Fruit fly (Drosophila melanogaster) whole organism, embryonic: Measurements from ENCODE around the gene Actn3.

ENCODE experiments used
- Bgb ChIP-seq: fragments of 200-800 bp; sonication (Bioruptor generic); IDR thresholded peaks from 2 replicates; pipeline ENCODE4 v1.3.6; 2022; ENCODE audit warnings: missing biosample characterization, missing genetic modification characterization; ENCODE audit not compliant: partially characterized antibody
- CG10565 ChIP-seq: fragments of 200-800 bp; sonication (Bioruptor generic); optimal IDR thresholded peaks from 3 replicates; lab custom pipeline; 2016; ENCODE audit warnings: missing biosample characterization, mild to moderate bottlenecking, missing genetic modification characterization
- CG10959 ChIP-seq: fragments of 200-800 bp; sonication (Bioruptor generic); IDR thresholded peaks from 2 replicates; pipeline ENCODE4 v1.3.6; 2022; ENCODE audit warnings: missing biosample characterization, missing genetic modification characterization
- CG12236 ChIP-seq: fragments of 200-800 bp; sonication (Bioruptor generic); optimal IDR thresholded peaks from 2 replicates; lab custom pipeline; 2016; ENCODE audit warnings: missing biosample characterization, missing genetic modification characterization
- CG12769 ChIP-seq: fragments of 200-800 bp; sonication (Bioruptor generic); optimal IDR thresholded peaks from 2 replicates; lab custom pipeline; 2019; ENCODE audit warnings: missing biosample characterization, mild to moderate bottlenecking, missing genetic modification characterization, moderate library complexity
- CG14441 ChIP-seq: fragments of 200-800 bp; sonication (Bioruptor generic); IDR thresholded peaks from 2 replicates; pipeline ENCODE4 v1.3.6; 2022; ENCODE audit warnings: missing biosample characterization, missing genetic modification characterization
- CG15479 ChIP-seq: fragments of 200-800 bp; sonication (Bioruptor generic); optimal IDR thresholded peaks from 3 replicates; lab custom pipeline; 2019; ENCODE audit warnings: missing biosample characterization, mild to moderate bottlenecking, missing genetic modification characterization, moderate library complexity
- CG15696 ChIP-seq: fragments of 200-800 bp; sonication (Bioruptor generic); optimal IDR thresholded peaks from 2 replicates; lab custom pipeline; 2019; ENCODE audit warnings: missing biosample characterization, mild to moderate bottlenecking, missing genetic modification characterization, moderate library complexity
- CG17912 ChIP-seq: fragments of 200-800 bp; sonication (Bioruptor generic); optimal IDR thresholded peaks from 2 replicates; lab custom pipeline; 2018; ENCODE audit warnings: missing biosample characterization, mild to moderate bottlenecking, missing genetic modification characterization
- CG18476 ChIP-seq: fragments of 200-800 bp; sonication (Bioruptor generic); optimal IDR thresholded peaks from 2 replicates; lab custom pipeline; 2016; ENCODE audit warnings: missing biosample characterization, mild to moderate bottlenecking, missing genetic modification characterization
- CG2129 ChIP-seq: fragments of 200-800 bp; sonication (Bioruptor generic); IDR thresholded peaks from 2 replicates; pipeline ENCODE4 v1.3.6; 2022; ENCODE audit warnings: missing biosample characterization, missing genetic modification characterization; ENCODE audit not compliant: partially characterized antibody
- CG34376 ChIP-seq: fragments of 200-800 bp; sonication (Bioruptor generic); optimal IDR thresholded peaks from 2 replicates; lab custom pipeline; 2018; ENCODE audit warnings: missing biosample characterization, mild to moderate bottlenecking, missing genetic modification characterization
- CG4360 ChIP-seq: fragments of 200-800 bp; sonication (Bioruptor generic); IDR thresholded peaks from 2 replicates; pipeline ENCODE4 v1.3.6; 2022; ENCODE audit warnings: missing biosample characterization, missing genetic modification characterization
- CG6813 ChIP-seq: fragments of 200-800 bp; sonication (Bioruptor generic); optimal IDR thresholded peaks from 2 replicates; lab custom pipeline; 2017; ENCODE audit warnings: missing biosample characterization, missing genetic modification characterization, mild to moderate bottlenecking, moderate library complexity, missing genetic modification reagents
- CG7745 ChIP-seq: fragments of 200-800 bp; sonication (Bioruptor generic); optimal IDR thresholded peaks from 2 replicates; lab custom pipeline; 2018; ENCODE audit warnings: missing biosample characterization, mild to moderate bottlenecking, missing genetic modification characterization, moderate library complexity
- CG8281 ChIP-seq: fragments of 200-800 bp; sonication (Bioruptor generic); optimal IDR thresholded peaks from 2 replicates; lab custom pipeline; 2018; ENCODE audit warnings: missing biosample characterization, mild to moderate bottlenecking, missing genetic modification characterization, moderate library complexity
- CG8944 ChIP-seq: fragments of 200-800 bp; sonication (Bioruptor generic); optimal IDR thresholded peaks from 3 replicates; lab custom pipeline; 2016; ENCODE audit warnings: missing biosample characterization, missing genetic modification characterization
- CG9797 ChIP-seq: fragments of 200-800 bp; sonication (Bioruptor generic); optimal IDR thresholded peaks from 3 replicates; lab custom pipeline; 2018; ENCODE audit warnings: missing biosample characterization, mild to moderate bottlenecking, missing genetic modification characterization
- CG9817 ChIP-seq: fragments of 200-800 bp; sonication (Bioruptor generic); optimal IDR thresholded peaks from 2 replicates; lab custom pipeline; 2018; ENCODE audit warnings: missing biosample characterization, mild to moderate bottlenecking, missing genetic modification characterization, moderate library complexity
- Dbx ChIP-seq: fragments of 200-800 bp; sonication (Bioruptor generic); IDR thresholded peaks from 3 replicates; pipeline ENCODE4 v1.3.6; 2022; ENCODE audit warnings: missing biosample characterization, missing genetic modification characterization
- Dp ChIP-seq: fragments of 200-800 bp; sonication (Bioruptor generic); optimal IDR thresholded peaks from 2 replicates; lab custom pipeline; 2018; ENCODE audit warnings: missing biosample characterization, mild to moderate bottlenecking, missing genetic modification characterization, moderate library complexity
- Eip74EF ChIP-seq, 2 experiments: fragments of 200-800 bp in 1 of 2; fragments of >200 bp in 1 of 2; sonication (Bioruptor generic) in 1 of 2; optimal IDR thresholded peaks; 2 replicates each; lab custom pipeline; 2017 to 2019; ENCODE audit warnings: missing biosample characterization in 2 of 2, missing genetic modification characterization in 2 of 2, mild to moderate bottlenecking in 1 of 2, moderate library complexity in 1 of 2
- Elba2 ChIP-seq: fragments of 200-800 bp; sonication (Bioruptor generic); optimal IDR thresholded peaks from 3 replicates; lab custom pipeline; 2016; ENCODE audit warnings: missing biosample characterization, missing genetic modification characterization
- Hmx ChIP-seq: fragments of 200-800 bp; sonication (Bioruptor generic); optimal IDR thresholded peaks from 2 replicates; lab custom pipeline; 2016; ENCODE audit warnings: missing biosample characterization, missing genetic modification characterization
- Lim3 ChIP-seq: fragments of 200-800 bp; sonication (Bioruptor generic); IDR thresholded peaks from 2 replicates; pipeline ENCODE4 v1.3.6; 2022; ENCODE audit warnings: missing biosample characterization, missing genetic modification characterization
- Meics ChIP-seq: fragments of 200-800 bp; sonication (Bioruptor generic); optimal IDR thresholded peaks from 2 replicates; lab custom pipeline; 2017; ENCODE audit warnings: missing biosample characterization, mild to moderate bottlenecking, missing genetic modification characterization
- Optix ChIP-seq: fragments of 200-800 bp; sonication (Bioruptor generic); IDR thresholded peaks from 3 replicates; pipeline ENCODE4 v1.3.6; 2022; ENCODE audit warnings: missing biosample characterization, missing genetic modification characterization
- Sox102F ChIP-seq: fragments of 200-800 bp; sonication (Bioruptor generic); optimal IDR thresholded peaks from 2 replicates; lab custom pipeline; 2018; ENCODE audit warnings: missing biosample characterization, mild to moderate bottlenecking, missing genetic modification characterization, moderate library complexity
- Ssrp ChIP-seq: fragments of 200-800 bp; sonication (Bioruptor generic); optimal IDR thresholded peaks from 2 replicates; lab custom pipeline; 2018; ENCODE audit warnings: missing biosample characterization, mild to moderate bottlenecking, missing genetic modification characterization, moderate library complexity
- abd-A ChIP-seq: fragments of 200-800 bp; sonication (Bioruptor generic); optimal IDR thresholded peaks from 3 replicates; lab custom pipeline; 2019; ENCODE audit warnings: missing biosample characterization, mild to moderate bottlenecking, missing genetic modification characterization, moderate library complexity
- ac ChIP-seq: fragments of 200-800 bp; sonication (Bioruptor generic); optimal IDR thresholded peaks from 3 replicates; lab custom pipeline; 2017; ENCODE audit warnings: missing biosample characterization, mild to moderate bottlenecking, missing genetic modification characterization
- bcd ChIP-seq: fragments of 200-800 bp; sonication (Bioruptor generic); optimal IDR thresholded peaks from 2 replicates; lab custom pipeline; 2017; ENCODE audit warnings: missing biosample characterization, mild to moderate bottlenecking, missing genetic modification characterization
- cad ChIP-seq: fragments of >200 bp; optimal IDR thresholded peaks from 2 replicates; lab custom pipeline; 2017; ENCODE audit warnings: missing biosample characterization, missing genetic modification characterization
- fru ChIP-seq: fragments of >200 bp; optimal IDR thresholded peaks from 2 replicates; lab custom pipeline; 2017
- gcm ChIP-seq: fragments of 200-800 bp; sonication (Bioruptor generic); optimal IDR thresholded peaks from 2 replicates; lab custom pipeline; 2019; ENCODE audit warnings: missing biosample characterization, mild to moderate bottlenecking, missing genetic modification characterization, moderate library complexity
- gem ChIP-seq: fragments of 200-800 bp; sonication (Bioruptor generic); optimal IDR thresholded peaks from 2 replicates; lab custom pipeline; 2019; ENCODE audit warnings: missing biosample characterization, mild to moderate bottlenecking, missing genetic modification characterization, moderate library complexity
- gt ChIP-seq: fragments of 200-800 bp; sonication (Bioruptor generic); IDR thresholded peaks from 2 replicates; pipeline ENCODE4 v1.3.6; 2022; ENCODE audit warnings: missing biosample characterization, missing genetic modification characterization
- ham ChIP-seq: fragments of 200-800 bp; sonication (Bioruptor generic); IDR thresholded peaks from 2 replicates; pipeline ENCODE4 v1.3.6; 2022; ENCODE audit warnings: missing biosample characterization, missing genetic modification characterization
- hkb ChIP-seq, 2 experiments: fragments of 200-800 bp in 1 of 2; fragments of >200 bp in 1 of 2; sonication (Bioruptor generic) in 1 of 2; IDR thresholded peaks in 1 of 2; optimal IDR thresholded peaks in 1 of 2; 2 replicates each; pipeline versions ENCODE4 v1.3.6 to Lab custom; 2017 to 2022; ENCODE audit warnings: missing biosample characterization in 1 of 2, missing genetic modification characterization in 1 of 2
- ind ChIP-seq: fragments of 200-800 bp; sonication (Bioruptor generic); optimal IDR thresholded peaks from 3 replicates; lab custom pipeline; 2016; ENCODE audit warnings: missing biosample characterization, missing genetic modification characterization
- nmo ChIP-seq: fragments of 200-800 bp; sonication (Bioruptor generic); optimal IDR thresholded peaks from 2 replicates; lab custom pipeline; 2018; ENCODE audit warnings: missing biosample characterization, mild to moderate bottlenecking, missing genetic modification characterization, moderate library complexity
- repo ChIP-seq: fragments of 200-800 bp; sonication (Bioruptor generic); optimal IDR thresholded peaks from 2 replicates; lab custom pipeline; 2016; ENCODE audit warnings: missing biosample characterization, missing genetic modification characterization
- rib ChIP-seq: fragments of 200-800 bp; sonication (Bioruptor generic); IDR thresholded peaks from 2 replicates; pipeline ENCODE4 v1.3.6; 2022; ENCODE audit warnings: missing biosample characterization, missing genetic modification characterization
- shn ChIP-seq: fragments of 200-800 bp; sonication (Bioruptor generic); optimal IDR thresholded peaks from 3 replicates; lab custom pipeline; 2016; ENCODE audit warnings: missing biosample characterization, missing genetic modification characterization
- sisA ChIP-seq: fragments of 200-800 bp; sonication (Bioruptor generic); IDR thresholded peaks from 2 replicates; pipeline ENCODE4 v1.3.6; 2022; ENCODE audit warnings: missing biosample characterization, missing genetic modification characterization
- unpg ChIP-seq: fragments of 200-800 bp; sonication (Bioruptor generic); optimal IDR thresholded peaks from 3 replicates; lab custom pipeline; 2018; ENCODE audit warnings: missing biosample characterization, mild to moderate bottlenecking, missing genetic modification characterization, moderate library complexity
- vvl ChIP-seq: fragments of 200-800 bp; sonication (Bioruptor generic); IDR thresholded peaks from 2 replicates; pipeline ENCODE4 v1.3.6; 2022; ENCODE audit warnings: missing biosample characterization, missing genetic modification characterization
- z ChIP-seq: fragments of 200-800 bp; sonication (Bioruptor generic); IDR thresholded peaks from 3 replicates; pipeline ENCODE4 v1.3.6; 2022; ENCODE audit warnings: missing biosample characterization, missing genetic modification characterization
- zfh1 ChIP-seq: fragments of 200-800 bp; sonication (Bioruptor generic); IDR thresholded peaks from 3 replicates; pipeline ENCODE4 v1.3.6; 2022; ENCODE audit warnings: missing biosample characterization, missing genetic modification characterization

Actn3 gene

dm6 chr3R:16957759-16958536 lies 19.6 kb downstream of the Actn3 start (continued):
- TF ChIP-seq CG17912 (GFP tag; lab: Kevin White, UChicago) (peak; percentile 41), sisA (GFP tag; lab: Robert Waterston, UW) (peak; percentile 53), ac (GFP tag; lab: Kevin White, UChicago) (peak; percentile 38), Meics (GFP tag; lab: Kevin White, UChicago) (peak; percentile 89), gem (tag; lab: Kevin White, UChicago) (peak; percentile 95), CG14441 (GFP tag; lab: Robert Waterston, UW) (peak; percentile 42; the same call in 1 of the 2 replicates), CG2129 (no peak), CG10565 (GFP tag; lab: Kevin White, UChicago) (no peak), CG18476 (GFP tag; lab: Kevin White, UChicago) (peak; percentile 65), rib (GFP tag; lab: Robert Waterston, UW) (no peak), fru (lab: Kevin White, UChicago) (no peak), bcd (GFP tag; lab: Kevin White, UChicago) (peak; percentile 83), CG12769 (tag; lab: Kevin White, UChicago) (peak; percentile 24), ham (GFP tag; lab: Robert Waterston, UW) (no peak), CG8281 (tag; lab: Kevin White, UChicago) (peak; percentile 56), ind (peak; percentile 64), gcm (peak; percentile 85), CG4360 (GFP tag; lab: Robert Waterston, UW) (no peak), cad (no peak), Hmx (GFP tag; lab: Kevin White, UChicago) (no peak), CG15696 (tag; lab: Kevin White, UChicago) (peak; percentile 83), Ssrp (peak; percentile 88), zfh1 (peak; percentile 66), Bgb (peak; percentile 47; the same call in 1 of the 2 replicates), CG9797 (GFP tag; lab: Kevin White, UChicago) (no peak), repo (GFP tag; lab: Kevin White, UChicago) (no peak), CG7745 (tag; lab: Kevin White, UChicago) (no peak), Dbx (peak; percentile 6; the same call in 1 of the 3 replicates), CG10959 (GFP tag; lab: Robert Waterston, UW) (peak; percentile 52), Lim3 (GFP tag; lab: Robert Waterston, UW) (no peak), gt (GFP tag; lab: Robert Waterston, UW) (no peak), Sox102F (GFP tag; lab: Kevin White, UChicago) (peak; percentile 82), Dp (GFP tag; lab: Kevin White, UChicago) (peak; percentile 13), vvl (GFP tag; lab: Robert Waterston, UW) (peak; percentile 60), nmo (GFP tag; lab: Kevin White, UChicago) (peak; percentile 93), CG34376 (GFP tag; lab: Kevin White, UChicago) (no peak), z (GFP tag; lab: Robert Waterston, UW) (no peak), unpg (peak; percentile 76), Eip74EF (GFP tag; optimal IDR thresholded peaks at IDR 0.05; lab: Kevin White, UChicago) (no peak), CG12236 (GFP tag; lab: Kevin White, UChicago) (no peak), Optix (peak; percentile 38; the same call in 1 of the 3 replicates), CG15479 (GFP tag; lab: Kevin White, UChicago) (no peak), hkb (optimal IDR thresholded peaks at IDR 0.05; lab: Kevin White, UChicago) (no peak), hkb (GFP tag; IDR thresholded peaks at IDR 0.05; lab: Robert Waterston, UW) (no peak; the same call in 1 of the 2 replicates), CG9817 (tag; lab: Kevin White, UChicago) (peak; percentile 65), abd-A (tag; lab: Kevin White, UChicago) (peak; percentile 23), CG8944 (peak; percentile 12), shn (peak; percentile 7), CG6813 (GFP tag; lab: Kevin White, UChicago) (peak; percentile 81), Elba2 (GFP tag; lab: Kevin White, UChicago) (no peak)
